Fruit fly (Drosophila melanogaster): ENCODE measurements around the gene CTCF.

The CTCF gene

dm6 chr3L:7356386-7357117 is at the start of gene CTCF:
TSS of gene CTCF (minus strand) at chr3L:7356713.
- peak; percentile 24; the same call in 1 of the 2 replicates for TF ChIP-seq vvl (GFP tag; IDR thresholded peaks at IDR 0.05)
- peak; percentile 53 for TF ChIP-seq Asciz (GFP tag; optimal IDR thresholded peaks at IDR 0.05)
- peak; percentile 76 for TF ChIP-seq MESR4 (GFP tag; optimal IDR thresholded peaks at IDR 0.05)
- TF ChIP-seq crp (GFP tag; optimal IDR thresholded peaks at IDR 0.05) = peak in 1 of 2 experiments; percentile 72
- peak; percentile 87 for TF ChIP-seq gsb-n (tag; optimal IDR thresholded peaks at IDR 0.05)
- peak; percentile 22; the same call in 1 of the 2 replicates for TF ChIP-seq gt (GFP tag; IDR thresholded peaks at IDR 0.05)
- no peak for TF ChIP-seq Nf-YB (GFP tag; optimal IDR thresholded peaks at IDR 0.05)
- TF ChIP-seq Sin3A (optimal IDR thresholded peaks at IDR 0.05) = peak; percentile 44
- TF ChIP-seq pum (GFP tag; optimal IDR thresholded peaks at IDR 0.05) = peak; percentile 14
- peak; percentile 21 for TF ChIP-seq repo (GFP tag; optimal IDR thresholded peaks at IDR 0.05)
- peak; percentile 63; the same call in 1 of the 2 replicates for TF ChIP-seq Rfx (GFP tag; IDR thresholded peaks at IDR 0.05)
- peak; percentile 36 for TF ChIP-seq CG9797 (GFP tag; optimal IDR thresholded peaks at IDR 0.05)
- peak; percentile 20 for TF ChIP-seq her (GFP tag; optimal IDR thresholded peaks at IDR 0.05)
- TF ChIP-seq Scr (GFP tag; IDR thresholded peaks at IDR 0.05; ENCODE audit: partially characterized antibody) = peak; percentile 80
- peak; percentile 100 for TF ChIP-seq nerfin-1 (tag; optimal IDR thresholded peaks at IDR 0.05)
- peak; percentile 68; the same call in 1 of the 3 replicates for TF ChIP-seq CG6791 (GFP tag; IDR thresholded peaks at IDR 0.05; ENCODE audit: partially characterized antibody)
- TF ChIP-seq z (GFP tag; IDR thresholded peaks at IDR 0.05) = no peak
- peak; percentile 44 for TF ChIP-seq CG5245 (GFP tag; optimal IDR thresholded peaks at IDR 0.05)
- TF ChIP-seq bcd (GFP tag; optimal IDR thresholded peaks at IDR 0.05) = no peak
- no peak for TF ChIP-seq Hmr (GFP tag; optimal IDR thresholded peaks at IDR 0.05)
- TF ChIP-seq CG42726 (GFP tag; IDR thresholded peaks at IDR 0.05; ENCODE audit: partially characterized antibody) = peak; percentile 68; the same call in 1 of the 2 replicates
- no peak for TF ChIP-seq Lpt (GFP tag; optimal IDR thresholded peaks at IDR 0.05)
- peak; percentile 5 for TF ChIP-seq salm (tag; optimal IDR thresholded peaks at IDR 0.05)
- TF ChIP-seq Chrac-16 (GFP tag; optimal IDR thresholded peaks at IDR 0.05) = peak; percentile 27
- peak; percentile 37; the same call in 1 of the 3 replicates for TF ChIP-seq zen2 (GFP tag; IDR thresholded peaks at IDR 0.05; ENCODE audit: partially characterized antibody)
- TF ChIP-seq mam (GFP tag; optimal IDR thresholded peaks at IDR 0.05) = peak; percentile 23
- TF ChIP-seq Lhr (GFP tag; optimal IDR thresholded peaks at IDR 0.05) = peak; percentile 46
- TF ChIP-seq fd3F (GFP tag; optimal IDR thresholded peaks at IDR 0.05) = peak; percentile 4
- TF ChIP-seq CG12391 (tag; optimal IDR thresholded peaks at IDR 0.05) = peak; percentile 43
- peak; percentile 18 for TF ChIP-seq CG13424 (tag; optimal IDR thresholded peaks at IDR 0.05)
- TF ChIP-seq CG30431 (GFP tag; optimal IDR thresholded peaks at IDR 0.05) = peak; percentile 24
- TF ChIP-seq CG1603 (tag; optimal IDR thresholded peaks at IDR 0.05) = peak; percentile 69
- TF ChIP-seq tap (tag; optimal IDR thresholded peaks at IDR 0.05) = peak; percentile 12
- no peak for TF ChIP-seq CG10654 (GFP tag; optimal IDR thresholded peaks at IDR 0.05)
- TF ChIP-seq Doc3 (GFP tag; IDR thresholded peaks at IDR 0.05; ENCODE audit: partially characterized antibody) = peak; percentile 84
- TF ChIP-seq CHES-1-like (GFP tag; optimal IDR thresholded peaks at IDR 0.05) = peak; percentile 30
- TF ChIP-seq CG10274 (GFP tag; optimal IDR thresholded peaks at IDR 0.05) = no peak
- 0 out of 2 replicates have a peak, but pooled peaks have one; percentile 6 for TF ChIP-seq CG14014 (GFP tag; IDR thresholded peaks at IDR 0.05)
- TF ChIP-seq CG9727 (GFP tag; optimal IDR thresholded peaks at IDR 0.05) = peak; percentile 55
- peak; percentile 33 to 36 for TF ChIP-seq Pdp1 (GFP tag; optimal IDR thresholded peaks at IDR 0.05)
- TF ChIP-seq CG34224 (GFP tag; IDR thresholded peaks at IDR 0.05; ENCODE audit: partially characterized antibody) = peak; percentile 73
- no peak for TF ChIP-seq CG11504 (tag; optimal IDR thresholded peaks at IDR 0.05)
- TF ChIP-seq jumu (GFP tag; optimal IDR thresholded peaks at IDR 0.05) = peak; percentile 54
- TF ChIP-seq Usf (GFP tag; optimal IDR thresholded peaks at IDR 0.05) = no peak
- no peak for TF ChIP-seq ERR (GFP tag; optimal IDR thresholded peaks at IDR 0.05)
- peak; percentile 53 for TF ChIP-seq grn (GFP tag; optimal IDR thresholded peaks at IDR 0.05)
- peak; percentile 61 for TF ChIP-seq CG17186 (GFP tag; optimal IDR thresholded peaks at IDR 0.05)
- TF ChIP-seq pfk (GFP tag; optimal IDR thresholded peaks at IDR 0.05) = peak; percentile 16
